Fruit fly (Drosophila melanogaster) whole organism, prepupa: Measurements from ENCODE around the gene CG42264.

Experiments used
- Blimp-1 ChIP-seq: fragments of 200-800 bp; sonication (Bioruptor generic); optimal IDR thresholded peaks from 3 replicates; lab custom pipeline; 2017; ENCODE audit warnings: missing biosample characterization, missing genetic modification characterization, mild to moderate bottlenecking, moderate library complexity, missing genetic modification reagents
- CG10631 ChIP-seq: fragments of 200-800 bp; sonication (Bioruptor generic); optimal IDR thresholded peaks from 2 replicates; lab custom pipeline; 2016; ENCODE audit warnings: missing biosample characterization, missing genetic modification characterization
- CG10669 ChIP-seq: fragments of 200-800 bp; sonication (Bioruptor generic); optimal IDR thresholded peaks from 3 replicates; lab custom pipeline; 2018; ENCODE audit warnings: missing biosample characterization, mild to moderate bottlenecking, missing genetic modification characterization, moderate library complexity
- CG11762 ChIP-seq: fragments of 200-800 bp; sonication (Bioruptor generic); optimal IDR thresholded peaks from 3 replicates; lab custom pipeline; 2016; ENCODE audit warnings: missing biosample characterization, missing genetic modification characterization; ENCODE audit not compliant: insufficient read depth
- CG11902 ChIP-seq: fragments of 200-800 bp; sonication (Bioruptor generic); optimal IDR thresholded peaks from 3 replicates; lab custom pipeline; 2016; ENCODE audit warnings: missing biosample characterization, missing genetic modification characterization
- CG15336 ChIP-seq: fragments of 200-800 bp; sonication (Bioruptor generic); IDR thresholded peaks from 2 replicates; pipeline ENCODE4 v1.3.6; 2022; ENCODE audit warnings: missing biosample characterization, missing genetic modification characterization
- CG1621 ChIP-seq: fragments of 200-800 bp; sonication (Bioruptor generic); optimal IDR thresholded peaks from 3 replicates; lab custom pipeline; 2018; ENCODE audit warnings: missing biosample characterization, mild to moderate bottlenecking, missing genetic modification characterization
- CG16779 ChIP-seq: fragments of 200-800 bp; sonication (Bioruptor generic); optimal IDR thresholded peaks from 3 replicates; lab custom pipeline; 2017; ENCODE audit warnings: missing biosample characterization, mild to moderate bottlenecking, missing genetic modification characterization
- CG3032 ChIP-seq: fragments of 200-800 bp; optimal IDR thresholded peaks from 2 replicates; lab custom pipeline; 2019; ENCODE audit warnings: missing biosample characterization, mild to moderate bottlenecking, missing genetic modification characterization, moderate library complexity
- CG31627 ChIP-seq: fragments of 200-800 bp; sonication (Bioruptor generic); optimal IDR thresholded peaks from 3 replicates; lab custom pipeline; 2016; ENCODE audit warnings: missing biosample characterization, missing genetic modification characterization
- CG32006 ChIP-seq: fragments of 200-800 bp; sonication (Bioruptor generic); optimal IDR thresholded peaks from 3 replicates; lab custom pipeline; 2017; ENCODE audit warnings: missing biosample characterization, mild to moderate bottlenecking, missing genetic modification characterization
- CG34406 ChIP-seq: fragments of 200-800 bp; sonication (Bioruptor generic); optimal IDR thresholded peaks from 3 replicates; lab custom pipeline; 2016; ENCODE audit warnings: missing biosample characterization, missing genetic modification characterization
- CG3919 ChIP-seq: fragments of 200-800 bp; sonication (Bioruptor generic); optimal IDR thresholded peaks from 3 replicates; lab custom pipeline; 2016; ENCODE audit warnings: missing biosample characterization, missing genetic modification characterization
- CG6163 ChIP-seq: fragments of 200-800 bp; sonication (Bioruptor generic); IDR thresholded peaks from 3 replicates; pipeline ENCODE4 v1.3.6; 2022; ENCODE audit warnings: missing biosample characterization, missing genetic modification characterization
- CG6792 ChIP-seq: fragments of 200-800 bp; sonication (Bioruptor generic); optimal IDR thresholded peaks from 3 replicates; lab custom pipeline; 2016; ENCODE audit warnings: missing biosample characterization, missing genetic modification characterization
- CG6854 ChIP-seq: fragments of 200-800 bp; sonication (Bioruptor generic); optimal IDR thresholded peaks from 2 replicates; lab custom pipeline; 2017; ENCODE audit warnings: missing biosample characterization, mild to moderate bottlenecking, missing genetic modification characterization
- CG7368 ChIP-seq: fragments of 200-800 bp; sonication (Bioruptor generic); optimal IDR thresholded peaks from 3 replicates; lab custom pipeline; 2016; ENCODE audit warnings: missing biosample characterization, missing genetic modification characterization
- CG8119 ChIP-seq: fragments of 200-800 bp; sonication (Bioruptor generic); IDR thresholded peaks from 3 replicates; pipeline ENCODE4 v1.3.6; 2022; ENCODE audit warnings: missing biosample characterization, missing genetic modification characterization
- CG8319 ChIP-seq: fragments of 200-800 bp; sonication (Bioruptor generic); optimal IDR thresholded peaks from 3 replicates; lab custom pipeline; 2016; ENCODE audit warnings: missing biosample characterization, missing genetic modification characterization
- CG8632 ChIP-seq: fragments of 200-800 bp; sonication (Bioruptor generic); optimal IDR thresholded peaks from 3 replicates; lab custom pipeline; 2016; ENCODE audit warnings: missing biosample characterization, missing genetic modification characterization
- CG9139 ChIP-seq: fragments of 200-800 bp; sonication (Bioruptor generic); optimal IDR thresholded peaks from 3 replicates; lab custom pipeline; 2017; ENCODE audit warnings: missing biosample characterization, mild to moderate bottlenecking, missing genetic modification characterization
- Eip75B ChIP-seq: fragments of 200-800 bp; sonication (Bioruptor generic); optimal IDR thresholded peaks from 3 replicates; lab custom pipeline; 2016; ENCODE audit warnings: missing biosample characterization, missing genetic modification characterization
- Eip78C ChIP-seq: fragments of 200-800 bp; sonication (Bioruptor generic); peaks from one replicate; lab custom pipeline; 2016; ENCODE audit warnings: missing biosample characterization, missing genetic modification characterization
- Eip93F ChIP-seq: fragments of 200-800 bp; sonication (Bioruptor generic); optimal IDR thresholded peaks from 2 replicates; lab custom pipeline; 2016; ENCODE audit warnings: missing biosample characterization, mild to moderate bottlenecking, missing genetic modification characterization
- Ets21C ChIP-seq: fragments of 200-800 bp; sonication (Bioruptor generic); optimal IDR thresholded peaks from 3 replicates; lab custom pipeline; 2016; ENCODE audit warnings: missing biosample characterization, missing genetic modification characterization
- Ets96B ChIP-seq: fragments of 200-800 bp; optimal IDR thresholded peaks from 2 replicates; lab custom pipeline; 2019; ENCODE audit warnings: missing biosample characterization, mild to moderate bottlenecking, missing genetic modification characterization, moderate library complexity
- Hr38 ChIP-seq: sonication (Bioruptor generic); optimal IDR thresholded peaks from 2 replicates; lab custom pipeline; 2016; ENCODE audit warnings: missing biosample characterization, missing genetic modification characterization
- Hr39 ChIP-seq: fragments of 200-800 bp; sonication (Bioruptor generic); optimal IDR thresholded peaks from 2 replicates; lab custom pipeline; 2016; ENCODE audit warnings: missing biosample characterization, missing genetic modification characterization
- Hr4 ChIP-seq: fragments of 200-800 bp; sonication (Bioruptor generic); optimal IDR thresholded peaks from 3 replicates; lab custom pipeline; 2016; ENCODE audit warnings: missing biosample characterization, missing genetic modification characterization
- Met ChIP-seq: fragments of 200-800 bp; sonication (Bioruptor generic); optimal IDR thresholded peaks from 3 replicates; lab custom pipeline; 2016; ENCODE audit warnings: missing biosample characterization, missing genetic modification characterization
- OdsH ChIP-seq: fragments of 200-800 bp; sonication (Bioruptor generic); optimal IDR thresholded peaks from 3 replicates; lab custom pipeline; 2016; ENCODE audit warnings: missing biosample characterization, missing genetic modification characterization
- Sox102F ChIP-seq: fragments of 200-800 bp; sonication (Bioruptor generic); optimal IDR thresholded peaks from 2 replicates; lab custom pipeline; 2016; ENCODE audit warnings: missing biosample characterization, mild to moderate bottlenecking, missing genetic modification characterization
- Sox14 ChIP-seq: fragments of 200-800 bp; sonication (Bioruptor generic); optimal IDR thresholded peaks from 3 replicates; lab custom pipeline; 2016; ENCODE audit warnings: missing biosample characterization, missing genetic modification characterization
- Sox15 ChIP-seq: fragments of 200-800 bp; sonication (Bioruptor generic); optimal IDR thresholded peaks from 3 replicates; lab custom pipeline; 2016; ENCODE audit warnings: missing biosample characterization, missing genetic modification characterization
- acj6 ChIP-seq: fragments of 200-800 bp; sonication (Bioruptor generic); optimal IDR thresholded peaks from 3 replicates; lab custom pipeline; 2016; ENCODE audit warnings: missing biosample characterization, missing genetic modification characterization
- cyc ChIP-seq: fragments of 200-800 bp; sonication (Bioruptor generic); optimal IDR thresholded peaks from 3 replicates; lab custom pipeline; 2016; ENCODE audit warnings: missing biosample characterization, missing genetic modification characterization
- dac ChIP-seq: fragments of 200-800 bp; sonication (Bioruptor generic); optimal IDR thresholded peaks from 2 replicates; lab custom pipeline; 2017; ENCODE audit warnings: missing biosample characterization, mild to moderate bottlenecking, missing genetic modification characterization
- dsx ChIP-seq: fragments of 200-800 bp; optimal IDR thresholded peaks from 3 replicates; lab custom pipeline; 2019; ENCODE audit warnings: missing biosample characterization, mild to moderate bottlenecking, missing genetic modification characterization, moderate library complexity; ENCODE audit not compliant: poor library complexity, severe bottlenecking
- eg ChIP-seq: fragments of 200-800 bp; sonication (Bioruptor generic); IDR thresholded peaks from 3 replicates; pipeline ENCODE4 v1.3.6; 2022; ENCODE audit warnings: missing biosample characterization, missing genetic modification characterization
- esn ChIP-seq: fragments of 200-800 bp; sonication (Bioruptor generic); optimal IDR thresholded peaks from 2 replicates; lab custom pipeline; 2016; ENCODE audit warnings: missing biosample characterization, mild to moderate bottlenecking, missing genetic modification characterization, moderate library complexity
- fd59A ChIP-seq: fragments of 200-800 bp; sonication (Bioruptor generic); optimal IDR thresholded peaks from 2 replicates; lab custom pipeline; 2017; ENCODE audit warnings: missing biosample characterization, mild to moderate bottlenecking, missing genetic modification characterization, missing genetic modification reagents
- fd85E ChIP-seq: fragments of 200-800 bp; sonication (Bioruptor generic); optimal IDR thresholded peaks from 3 replicates; lab custom pipeline; 2016; ENCODE audit warnings: missing biosample characterization, missing genetic modification characterization
- fkh ChIP-seq: fragments of 200-800 bp; sonication (Bioruptor generic); optimal IDR thresholded peaks from 3 replicates; lab custom pipeline; 2017; ENCODE audit warnings: missing biosample characterization, mild to moderate bottlenecking, missing genetic modification characterization, moderate library complexity
- lz ChIP-seq: fragments of 200-800 bp; sonication (Bioruptor generic); optimal IDR thresholded peaks from 3 replicates; lab custom pipeline; 2016; ENCODE audit warnings: missing biosample characterization, missing genetic modification characterization
- net ChIP-seq: fragments of 200-800 bp; sonication (Bioruptor generic); optimal IDR thresholded peaks from 3 replicates; lab custom pipeline; 2016; ENCODE audit warnings: missing biosample characterization, missing genetic modification characterization
- pdm3 ChIP-seq: fragments of 200-800 bp; sonication (Bioruptor generic); optimal IDR thresholded peaks from 3 replicates; lab custom pipeline; 2016; ENCODE audit warnings: missing biosample characterization, missing genetic modification characterization
- salr ChIP-seq, 2 experiments: fragments of 200-800 bp; sonication (Bioruptor generic); optimal IDR thresholded peaks; 3 replicates each; lab custom pipeline; 2016 to 2018; ENCODE audit warnings: missing biosample characterization in 2 of 2, missing genetic modification characterization in 2 of 2, mild to moderate bottlenecking in 1 of 2
- spab ChIP-seq: fragments of 200-800 bp; sonication (Bioruptor generic); optimal IDR thresholded peaks from 2 replicates; lab custom pipeline; 2017; ENCODE audit warnings: missing biosample characterization, mild to moderate bottlenecking, missing genetic modification characterization, missing genetic modification reagents
- ss ChIP-seq, 2 experiments: fragments of 200-800 bp; sonication (Bioruptor generic); optimal IDR thresholded peaks; 2 replicates in 1 of 2; 3 replicates in 1 of 2; lab custom pipeline; 2017 to 2018; ENCODE audit warnings: mild to moderate bottlenecking in 2 of 2, missing biosample characterization in 2 of 2, missing genetic modification characterization in 2 of 2, moderate library complexity in 1 of 2
- svp ChIP-seq: fragments of 200-800 bp; sonication (Bioruptor generic); peaks from one replicate; lab custom pipeline; 2016; ENCODE audit warnings: missing biosample characterization, missing genetic modification characterization
- topi ChIP-seq: fragments of 200-800 bp; sonication (Bioruptor generic); optimal IDR thresholded peaks from 3 replicates; lab custom pipeline; 2016; ENCODE audit warnings: missing biosample characterization, missing genetic modification characterization
- vri ChIP-seq: fragments of 200-800 bp; sonication (Bioruptor generic); optimal IDR thresholded peaks from 3 replicates; lab custom pipeline; 2016; ENCODE audit warnings: missing biosample characterization, mild to moderate bottlenecking, missing genetic modification characterization

The CG42264 gene

dm6 chrX:5737676-5738220, 38.7 kb downstream of the CG42264 start, which contains the start of gene Snx27:
TSS of gene Snx27 (minus strand) at chrX:5738031.
- TF ChIP-seq pdm3 (GFP tag; lab: Kevin White, UChicago) (peak; percentile 11), CG6854 (GFP tag; lab: Kevin White, UChicago) (peak; percentile 63), CG3919 (no peak), vri (GFP tag; lab: Kevin White, UChicago) (peak; percentile 32), Eip93F (GFP tag; lab: Kevin White, UChicago) (no peak), acj6 (GFP tag; lab: Kevin White, UChicago) (no peak), esn (GFP tag; lab: Kevin White, UChicago) (peak; percentile 47), CG34406 (GFP tag; lab: Kevin White, UChicago) (peak; percentile 4), svp (GFP tag; lab: Kevin White, UChicago) (peak; percentile 67), Ets21C (peak; percentile 20), CG16779 (tag; lab: Kevin White, UChicago) (peak; percentile 56), dsx (GFP tag; lab: Kevin White, UChicago) (peak; percentile 10), CG11762 (GFP tag; lab: Kevin White, UChicago) (no peak), fkh (GFP tag; lab: Kevin White, UChicago) (no peak), salr (GFP tag; optimal IDR thresholded peaks at IDR 0.05; lab: Kevin White, UChicago) (no peak), Sox15 (GFP tag; lab: Kevin White, UChicago) (no peak), CG8119 (GFP tag; lab: Robert Waterston, UW) (no peak; the same call in 2 of the 3 replicates), Ets96B (no peak), CG8319 (no peak), OdsH (GFP tag; lab: Kevin White, UChicago) (no peak), eg (GFP tag; lab: Robert Waterston, UW) (peak; percentile 44; the same call in 1 of the 3 replicates), CG1621 (tag; lab: Kevin White, UChicago) (no peak), CG3032 (tag; lab: Kevin White, UChicago) (no peak), CG10669 (GFP tag; lab: Kevin White, UChicago) (no peak), CG8632 (GFP tag; lab: Kevin White, UChicago) (no peak), Eip75B (GFP tag; lab: Kevin White, UChicago) (peak; percentile 12), CG9139 (GFP tag; lab: Kevin White, UChicago) (no peak), CG31627 (peak; percentile 26), Hr4 (GFP tag; lab: Kevin White, UChicago) (no peak), CG6163 (peak; percentile 32; the same call in 1 of the 3 replicates), Hr39 (GFP tag; lab: Kevin White, UChicago) (peak; percentile 22), ss (GFP tag; optimal IDR thresholded peaks at IDR 0.05; lab: Kevin White, UChicago) (peak; percentile 16 to 31), Blimp-1 (GFP tag; lab: Kevin White, UChicago) (peak; percentile 99), CG6792 (GFP tag; lab: Kevin White, UChicago) (no peak), dac (GFP tag; lab: Kevin White, UChicago) (no peak), spab (GFP tag; lab: Kevin White, UChicago) (no peak), Eip78C (peak; percentile 60), topi (GFP tag; lab: Kevin White, UChicago) (peak; percentile 45), Sox14 (peak; percentile 9), lz (GFP tag; lab: Kevin White, UChicago) (peak; percentile 37), cyc (GFP tag; lab: Kevin White, UChicago) (no peak), fd59A (GFP tag; lab: Kevin White, UChicago) (no peak), CG7368 (GFP tag; lab: Kevin White, UChicago) (no peak), CG32006 (GFP tag; lab: Kevin White, UChicago) (no peak), fd85E (GFP tag; lab: Kevin White, UChicago) (no peak), CG10631 (GFP tag; lab: Kevin White, UChicago) (no peak), net (GFP tag; lab: Kevin White, UChicago) (no peak), Hr38 (GFP tag; lab: Kevin White, UChicago) (no peak), Sox102F (GFP tag; lab: Kevin White, UChicago) (peak; percentile 54), CG11902 (no peak), CG15336 (no peak; the same call in 1 of the 2 replicates), Met (GFP tag; lab: Kevin White, UChicago) (peak; percentile 31)
